Fruit fly (Drosophila melanogaster) whole organism, wandering third instar larva: ENCODE results near the gene TotZ.

Experiments
- CG32264 ChIP-seq: fragments of 200-800 bp; sonication (Bioruptor generic); optimal IDR thresholded peaks from 2 replicates; lab custom pipeline; 2016; ENCODE audit warnings: missing biosample characterization, missing genetic modification characterization
- CG9705 ChIP-seq: fragments of 200-800 bp; sonication (Bioruptor generic); optimal IDR thresholded peaks from 2 replicates; lab custom pipeline; 2018; ENCODE audit warnings: missing biosample characterization, mild to moderate bottlenecking, missing genetic modification characterization
- CrebA ChIP-seq: fragments of 200-800 bp; sonication (Bioruptor generic); optimal IDR thresholded peaks from 2 replicates; lab custom pipeline; 2016; ENCODE audit warnings: missing biosample characterization, mild to moderate bottlenecking, missing genetic modification characterization, borderline replicate concordance
- Dfd ChIP-seq: fragments of >200 bp; optimal IDR thresholded peaks from 2 replicates; lab custom pipeline; 2017; ENCODE audit warnings: missing biosample characterization, missing genetic modification characterization
- GATAd ChIP-seq: sonication (Bioruptor generic); optimal IDR thresholded peaks from 2 replicates; lab custom pipeline; 2016; ENCODE audit warnings: missing biosample characterization, missing genetic modification characterization
- Hnf4 ChIP-seq: fragments of 200-800 bp; sonication (Bioruptor generic); optimal IDR thresholded peaks from 2 replicates; lab custom pipeline; 2016; ENCODE audit warnings: missing biosample characterization, mild to moderate bottlenecking, missing genetic modification characterization
- Hr83 ChIP-seq: fragments of 200-300 bp; sonication (Bioruptor generic); optimal IDR thresholded peaks from 2 replicates; lab custom pipeline; 2016; ENCODE audit warnings: missing biosample characterization, mild to moderate bottlenecking, missing genetic modification characterization, moderate library complexity; ENCODE audit not compliant: poor library complexity, severe bottlenecking
- Jra ChIP-seq: sonication (Bioruptor generic); optimal IDR thresholded peaks from 2 replicates; lab custom pipeline; 2016; ENCODE audit warnings: missing biosample characterization, missing genetic modification characterization
- Mio ChIP-seq: sonication (Bioruptor generic); optimal IDR thresholded peaks from 2 replicates; lab custom pipeline; 2016; ENCODE audit warnings: missing biosample characterization, missing genetic modification characterization
- Myc ChIP-seq: fragments of >200 bp; optimal IDR thresholded peaks from 2 replicates; lab custom pipeline; 2017
- N ChIP-seq: fragments of >200 bp; optimal IDR thresholded peaks from 2 replicates; lab custom pipeline; 2018; ENCODE audit warnings: missing biosample characterization, missing external identifiers, missing genetic modification characterization
- Rel ChIP-seq, 2 experiments: fragments of 200-800 bp; sonication (Bioruptor generic) in 1 of 2; optimal IDR thresholded peaks; 2 replicates in 1 of 2; 3 replicates in 1 of 2; lab custom pipeline; 2016 to 2019; ENCODE audit warnings: mild to moderate bottlenecking in 2 of 2, missing biosample characterization in 2 of 2, missing genetic modification characterization in 2 of 2, moderate library complexity in 1 of 2
- Sp1 ChIP-seq: fragments of 200-800 bp; sonication (Bioruptor generic); optimal IDR thresholded peaks from 3 replicates; lab custom pipeline; 2019; ENCODE audit warnings: missing biosample characterization, mild to moderate bottlenecking, missing genetic modification characterization, moderate library complexity
- Vsx2 ChIP-seq: fragments of 200-300, 225-300 bp; sonication (Bioruptor generic); optimal IDR thresholded peaks from 2 replicates; lab custom pipeline; 2018; ENCODE audit warnings: missing biosample characterization, missing genetic modification characterization; ENCODE audit not compliant: partially characterized antibody
- brk ChIP-seq: fragments of 200-800 bp; sonication (Bioruptor generic); optimal IDR thresholded peaks from 2 replicates; lab custom pipeline; 2016; ENCODE audit warnings: missing biosample characterization, mild to moderate bottlenecking, missing genetic modification characterization
- dl ChIP-seq, 2 experiments: fragments of 175-275, 200-275 bp in 1 of 2; fragments of 200-275 bp in 1 of 2; sonication (Bioruptor generic); optimal IDR thresholded peaks; lab custom pipeline; 2018; ENCODE audit warnings: mild to moderate bottlenecking in 2 of 2, missing biosample characterization in 2 of 2, missing genetic modification characterization in 2 of 2, moderate library complexity in 2 of 2; ENCODE audit not compliant: partially characterized antibody in 2 of 2, insufficient read depth in 1 of 2
- dmrt93B ChIP-seq: fragments of 200-800 bp; sonication (Bioruptor generic); optimal IDR thresholded peaks from 2 replicates; lab custom pipeline; 2018; ENCODE audit warnings: missing biosample characterization, mild to moderate bottlenecking, missing genetic modification characterization
- dsf ChIP-seq: sonication (Bioruptor generic); optimal IDR thresholded peaks from 2 replicates; lab custom pipeline; 2016; ENCODE audit warnings: missing biosample characterization, missing genetic modification characterization, borderline replicate concordance
- ey ChIP-seq: fragments of 200-800 bp; sonication (Bioruptor generic); optimal IDR thresholded peaks from 2 replicates; lab custom pipeline; 2016; ENCODE audit warnings: missing biosample characterization, missing genetic modification characterization
- foxo ChIP-seq, 2 experiments: fragments of 200-800 bp; sonication (Bioruptor generic); optimal IDR thresholded peaks; 2 replicates in 1 of 2; 3 replicates in 1 of 2; lab custom pipeline; 2016 to 2017; ENCODE audit warnings: missing biosample characterization in 2 of 2, missing genetic modification characterization in 2 of 2
- fru ChIP-seq: fragments of 200-800 bp; sonication (Bioruptor generic); optimal IDR thresholded peaks from 3 replicates; lab custom pipeline; 2016; ENCODE audit warnings: missing biosample characterization, mild to moderate bottlenecking, missing genetic modification characterization
- h ChIP-seq: fragments of 200-800 bp; sonication (Bioruptor generic); optimal IDR thresholded peaks from 3 replicates; lab custom pipeline; 2016; ENCODE audit warnings: missing biosample characterization, mild to moderate bottlenecking, missing genetic modification characterization
- jim ChIP-seq: fragments of 175-275, 200-325 bp; sonication (Bioruptor generic); optimal IDR thresholded peaks from 2 replicates; lab custom pipeline; 2016; ENCODE audit warnings: missing biosample characterization, mild to moderate bottlenecking, missing genetic modification characterization
- rgr ChIP-seq: fragments of 200-800 bp; sonication (Bioruptor generic); optimal IDR thresholded peaks from 3 replicates; lab custom pipeline; 2016; ENCODE audit warnings: missing biosample characterization, mild to moderate bottlenecking, missing genetic modification characterization
- tai ChIP-seq: sonication (Bioruptor generic); optimal IDR thresholded peaks from 2 replicates; lab custom pipeline; 2016; ENCODE audit warnings: missing biosample characterization, missing genetic modification characterization
- woc ChIP-seq: sonication (Bioruptor generic); optimal IDR thresholded peaks from 2 replicates; lab custom pipeline; 2016; ENCODE audit warnings: missing biosample characterization, mild to moderate bottlenecking, missing genetic modification characterization

The TotZ gene

DNA sequence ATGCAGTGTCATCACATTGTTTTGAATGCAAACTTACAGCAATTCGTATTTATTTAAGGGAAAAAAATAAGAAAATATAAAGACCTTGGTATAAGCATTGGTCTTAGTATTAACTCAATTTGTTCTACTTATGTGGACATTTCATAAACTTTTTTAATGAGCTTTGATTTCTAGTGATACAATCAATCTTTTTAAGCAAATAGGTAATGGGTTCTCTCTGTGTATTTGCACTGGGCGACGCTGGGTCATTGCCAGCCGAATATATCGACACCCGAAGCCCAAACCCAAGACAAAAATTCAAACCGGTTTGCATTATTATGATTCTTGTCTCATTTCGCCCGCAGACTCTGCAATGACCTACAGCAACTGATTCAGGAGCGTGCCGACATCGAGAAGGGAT, 42.0 kb upstream of the TotZ start:
- TF ChIP-seq Jra (GFP tag; lab: Kevin White, UChicago) (no peak), fru (GFP tag; lab: Kevin White, UChicago) (peak; percentile 18), Hnf4 (GFP tag; lab: Kevin White, UChicago) (peak; percentile 24)
- TF ChIP-seq, all 38 proteins: peak for 2

dm6 chr3R:20836257-20836856, 41.2 kb upstream of the TotZ start:
- TF ChIP-seq foxo (GFP tag; optimal IDR thresholded peaks at IDR 0.05; lab: Kevin White, UChicago) (peak in 1 of 2 experiments; percentile 21), woc (GFP tag; lab: Kevin White, UChicago) (no peak)

- TF ChIP-seq Vsx2 (GFP tag; lab: Kevin White, UChicago) (no peak), jim (GFP tag; lab: Kevin White, UChicago) (no peak), Rel (GFP tag; optimal IDR thresholded peaks at IDR 0.05; lab: Kevin White, UChicago) (no peak), Rel (tag; optimal IDR thresholded peaks at IDR 0.05; lab: Kevin White, UChicago) (peak; percentile 26), tai (GFP tag; lab: Kevin White, UChicago) (no peak), Mio (no peak), GATAd (GFP tag; lab: Kevin White, UChicago) (no peak), CrebA (no peak), dmrt93B (no peak), h (GFP tag; lab: Kevin White, UChicago) (peak; percentile 46)
Observed at dm6 chr3R:20837242-20837664, 40.3 kb upstream of the TotZ start.

DNA sequence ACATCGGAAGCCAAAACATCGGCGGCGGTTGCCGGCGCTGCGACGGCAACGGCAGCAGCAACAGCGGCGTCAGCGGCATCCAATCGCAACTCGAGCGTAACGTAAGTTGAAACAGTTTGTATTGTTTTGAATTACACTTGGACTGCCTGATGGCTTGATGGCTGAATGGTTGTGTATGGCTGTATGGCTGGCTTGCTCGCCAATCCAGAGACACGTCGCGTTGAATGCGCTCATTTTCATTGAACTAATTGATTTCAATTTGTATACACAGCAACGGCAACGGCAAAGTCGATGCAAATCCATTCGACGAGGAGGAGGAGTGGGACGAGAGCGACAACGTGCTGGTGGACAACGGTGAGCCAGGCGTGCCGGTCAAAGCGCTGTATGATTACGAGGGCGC, 38.7 kb upstream of the TotZ start:
- TF ChIP-seq Dfd, result no peak
- TF ChIP-seq ey (GFP tag; lab: Kevin White, UChicago), result no peak
- no peak for TF ChIP-seq Hr83 (GFP tag; lab: Kevin White, UChicago)
- no peak for TF ChIP-seq dl (GFP tag; optimal IDR thresholded peaks at IDR 0.05; lab: Kevin White, UChicago; ENCODE audit: insufficient read depth in 1 of 2, partially characterized antibody in 2 of 2)
- TF ChIP-seq Myc (lab: Kevin White, UChicago), result no peak
- TF ChIP-seq CrebA, result no peak
- no peak for TF ChIP-seq CG9705 (GFP tag; lab: Kevin White, UChicago)
- TF ChIP-seq, all 38 proteins: peak for 0

dm6 chr3R:20841840-20842239, 35.7 kb upstream of the TotZ start, which contains the start of gene CG15695:
Gene CG15695 (plus strand): TSS chr3R:20842140.
- TF ChIP-seq Jra (GFP tag; lab: Kevin White, UChicago) (no peak), rgr (no peak), Myc (lab: Kevin White, UChicago) (no peak), dmrt93B (no peak), Dfd (no peak), CG32264 (GFP tag; lab: Kevin White, UChicago) (no peak), CG9705 (GFP tag; lab: Kevin White, UChicago) (no peak), dsf (no peak), Hnf4 (GFP tag; lab: Kevin White, UChicago) (no peak), Vsx2 (GFP tag; lab: Kevin White, UChicago) (no peak), Rel (GFP tag; optimal IDR thresholded peaks at IDR 0.05; lab: Kevin White, UChicago) (no peak), Rel (tag; optimal IDR thresholded peaks at IDR 0.05; lab: Kevin White, UChicago) (no peak), woc (GFP tag; lab: Kevin White, UChicago) (no peak), CrebA (no peak), brk (GFP tag; lab: Kevin White, UChicago) (no peak), dl (GFP tag; optimal IDR thresholded peaks at IDR 0.05; lab: Kevin White, UChicago; ENCODE audit: insufficient read depth in 1 of 2, partially characterized antibody in 2 of 2) (no peak), N (no peak)

DNA sequence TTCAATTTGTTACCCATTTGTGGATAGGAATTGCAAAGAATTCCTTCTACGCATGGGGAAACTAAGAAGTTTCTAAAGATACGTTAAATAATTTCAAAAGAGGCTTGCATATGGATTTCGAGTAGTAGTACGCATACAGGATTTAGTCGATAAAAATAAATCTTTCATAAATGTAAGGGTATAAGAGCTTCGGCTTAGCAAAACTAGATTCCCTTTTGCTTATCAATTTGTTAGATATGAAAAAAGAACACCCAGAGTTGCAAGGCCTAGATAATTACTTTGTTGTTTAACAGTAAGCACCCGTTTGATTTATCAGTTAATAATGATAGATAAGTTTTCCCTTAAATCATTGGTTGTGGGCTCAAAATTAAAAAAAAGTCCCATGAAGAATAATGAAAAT, 32.0 kb upstream of the TotZ start:
- TF ChIP-seq Mio (no peak), h (GFP tag; lab: Kevin White, UChicago) (no peak), Sp1 (GFP tag; lab: Kevin White, UChicago) (no peak), Jra (GFP tag; lab: Kevin White, UChicago) (no peak), CG32264 (GFP tag; lab: Kevin White, UChicago) (no peak), CrebA (no peak)
- TF ChIP-seq, all 38 proteins: peak for 0
